Fruit fly (Drosophila melanogaster) whole organism, embryonic: ENCODE results near the gene D1.

Experiments used
- Atf-2 ChIP-seq: fragments of 200-800 bp; sonication (Bioruptor generic); optimal IDR thresholded peaks from 2 replicates; lab custom pipeline; 2016; ENCODE audit warnings: missing biosample characterization, missing genetic modification characterization
- Atf6 ChIP-seq: fragments of 200-800 bp; sonication (Bioruptor generic); IDR thresholded peaks from 2 replicates; pipeline ENCODE4 v1.3.6; 2022; ENCODE audit warnings: missing biosample characterization, missing genetic modification characterization
- CG10979 ChIP-seq: fragments of 200-800 bp; sonication (Bioruptor generic); optimal IDR thresholded peaks from 2 replicates; lab custom pipeline; 2018; ENCODE audit warnings: missing biosample characterization, mild to moderate bottlenecking, missing genetic modification characterization, moderate library complexity
- CG13287 ChIP-seq: fragments of 200-800 bp; sonication (Bioruptor generic); IDR thresholded peaks from 2 replicates; pipeline ENCODE4 v1.3.6; 2022; ENCODE audit warnings: missing biosample characterization, missing genetic modification characterization; ENCODE audit not compliant: partially characterized antibody
- CG15011 ChIP-seq: fragments of 200-800 bp; sonication (Bioruptor generic); optimal IDR thresholded peaks from 3 replicates; lab custom pipeline; 2018; ENCODE audit warnings: missing biosample characterization, mild to moderate bottlenecking, missing genetic modification characterization
- CG15269 ChIP-seq: fragments of 200-800 bp; sonication (Bioruptor generic); optimal IDR thresholded peaks from 2 replicates; lab custom pipeline; 2018; ENCODE audit warnings: missing biosample characterization, mild to moderate bottlenecking, missing genetic modification characterization, moderate library complexity
- CG15601 ChIP-seq: fragments of 200-800 bp; sonication (Bioruptor generic); optimal IDR thresholded peaks from 3 replicates; lab custom pipeline; 2019; ENCODE audit warnings: missing biosample characterization, mild to moderate bottlenecking, missing genetic modification characterization, moderate library complexity
- CG17359 ChIP-seq: fragments of 200-800 bp; sonication (Bioruptor generic); optimal IDR thresholded peaks from 3 replicates; lab custom pipeline; 2018; ENCODE audit warnings: missing biosample characterization, mild to moderate bottlenecking, missing genetic modification characterization, moderate library complexity
- CG2120 ChIP-seq: fragments of 200-800 bp; sonication (Bioruptor generic); optimal IDR thresholded peaks from 3 replicates; lab custom pipeline; 2016; ENCODE audit warnings: missing biosample characterization, missing genetic modification characterization
- CG6175 ChIP-seq: fragments of 200-800 bp; sonication (Bioruptor generic); IDR thresholded peaks from 3 replicates; pipeline ENCODE4 v1.3.6; 2022; ENCODE audit warnings: missing biosample characterization, missing genetic modification characterization
- CG9876 ChIP-seq: fragments of 200-800 bp; sonication (Bioruptor generic); optimal IDR thresholded peaks from 2 replicates; lab custom pipeline; 2016; ENCODE audit warnings: missing biosample characterization, missing genetic modification characterization
- CTCF ChIP-seq: fragments of 200-800 bp; sonication (Bioruptor generic); optimal IDR thresholded peaks from 2 replicates; lab custom pipeline; 2017; ENCODE audit warnings: missing biosample characterization, mild to moderate bottlenecking, missing genetic modification characterization, moderate library complexity
- Camta ChIP-seq: fragments of 200-800 bp; sonication (Bioruptor generic); optimal IDR thresholded peaks from 2 replicates; lab custom pipeline; 2016; ENCODE audit warnings: missing biosample characterization, missing genetic modification characterization
- D ChIP-seq, 2 experiments: fragments of 200-800 bp in 1 of 2; fragments of >200 bp in 1 of 2; sonication (Bioruptor generic) in 1 of 2; optimal IDR thresholded peaks; 2 replicates in 1 of 2; 3 replicates in 1 of 2; lab custom pipeline; 2017; ENCODE audit warnings: mild to moderate bottlenecking in 1 of 2, missing biosample characterization in 1 of 2, missing genetic modification characterization in 1 of 2, missing genetic modification reagents in 1 of 2
- Dip3 ChIP-seq: fragments of 200-800 bp; sonication (Bioruptor generic); optimal IDR thresholded peaks from 3 replicates; lab custom pipeline; 2016; ENCODE audit warnings: missing biosample characterization, missing genetic modification characterization
- Doc2 ChIP-seq: fragments of 200-800 bp; sonication (Bioruptor generic); IDR thresholded peaks from 2 replicates; pipeline ENCODE4 v1.3.6; 2022; ENCODE audit warnings: missing biosample characterization, missing genetic modification characterization
- H15 ChIP-seq: fragments of 200-800 bp; sonication (Bioruptor generic); IDR thresholded peaks from 3 replicates; pipeline ENCODE4 v1.3.6; 2022; ENCODE audit warnings: missing biosample characterization, missing genetic modification characterization
- HLH3B ChIP-seq: fragments of 200-800 bp; sonication (Bioruptor generic); IDR thresholded peaks from 2 replicates; pipeline ENCODE4 v1.3.6; 2022; ENCODE audit warnings: missing biosample characterization, missing genetic modification characterization
- HLH4C ChIP-seq: fragments of 200-800 bp; sonication (Bioruptor generic); IDR thresholded peaks from 3 replicates; pipeline ENCODE4 v1.3.6; 2022; ENCODE audit warnings: missing biosample characterization, missing genetic modification characterization; ENCODE audit not compliant: partially characterized antibody
- Hr51 ChIP-seq, 2 experiments: fragments of 200-800 bp; sonication (Bioruptor generic); optimal IDR thresholded peaks; 2 replicates in 1 of 2; 3 replicates in 1 of 2; lab custom pipeline; 2016 to 2018; ENCODE audit warnings: missing biosample characterization in 2 of 2, missing genetic modification characterization in 2 of 2, mild to moderate bottlenecking in 1 of 2, moderate library complexity in 1 of 2
- MTF-1 ChIP-seq: fragments of 200-800 bp; sonication (Bioruptor generic); optimal IDR thresholded peaks from 2 replicates; lab custom pipeline; 2018; ENCODE audit warnings: missing biosample characterization, mild to moderate bottlenecking, missing genetic modification characterization, borderline replicate concordance
- Mes4 ChIP-seq: fragments of 200-800 bp; sonication (Bioruptor generic); optimal IDR thresholded peaks from 2 replicates; lab custom pipeline; 2016; ENCODE audit warnings: missing biosample characterization, missing genetic modification characterization
- NfI ChIP-seq: fragments of 200-800 bp; sonication (Bioruptor generic); optimal IDR thresholded peaks from 3 replicates; lab custom pipeline; 2018; ENCODE audit warnings: missing biosample characterization, mild to moderate bottlenecking, missing genetic modification characterization, moderate library complexity
- Rfx ChIP-seq: fragments of 200-800 bp; sonication (Bioruptor generic); IDR thresholded peaks from 2 replicates; pipeline ENCODE4 v1.3.6; 2022; ENCODE audit warnings: missing biosample characterization, missing genetic modification characterization
- Sox102F ChIP-seq: fragments of 200-800 bp; sonication (Bioruptor generic); optimal IDR thresholded peaks from 2 replicates; lab custom pipeline; 2018; ENCODE audit warnings: missing biosample characterization, mild to moderate bottlenecking, missing genetic modification characterization, moderate library complexity
- amos ChIP-seq: fragments of 200-800 bp; sonication (Bioruptor generic); IDR thresholded peaks from 2 replicates; pipeline ENCODE4 v1.3.6; 2022; ENCODE audit warnings: missing biosample characterization, missing genetic modification characterization; ENCODE audit not compliant: partially characterized antibody
- ap ChIP-seq: fragments of 200-800 bp; sonication (Bioruptor generic); IDR thresholded peaks from 2 replicates; pipeline ENCODE4 v1.3.6; 2022; ENCODE audit warnings: missing biosample characterization, missing genetic modification characterization
- ara ChIP-seq: fragments of 200-800 bp; sonication (Bioruptor generic); IDR thresholded peaks from 2 replicates; pipeline ENCODE4 v1.3.6; 2022; ENCODE audit warnings: missing biosample characterization, missing genetic modification characterization
- ase ChIP-seq: fragments of 200-800 bp; sonication (Bioruptor generic); IDR thresholded peaks from 3 replicates; pipeline ENCODE4 v1.3.6; 2022; ENCODE audit warnings: missing biosample characterization, missing genetic modification characterization
- ato ChIP-seq: fragments of 200-800 bp; sonication (Bioruptor generic); IDR thresholded peaks from 2 replicates; pipeline ENCODE4 v1.3.6; 2022; ENCODE audit warnings: missing biosample characterization, missing genetic modification characterization; ENCODE audit not compliant: partially characterized antibody
- cad ChIP-seq: fragments of >200 bp; optimal IDR thresholded peaks from 2 replicates; lab custom pipeline; 2017; ENCODE audit warnings: missing biosample characterization, missing genetic modification characterization
- caup ChIP-seq: fragments of 200-800 bp; sonication (Bioruptor generic); optimal IDR thresholded peaks from 3 replicates; lab custom pipeline; 2017; ENCODE audit warnings: missing biosample characterization, mild to moderate bottlenecking, missing genetic modification characterization, moderate library complexity; ENCODE audit not compliant: severe bottlenecking
- cg ChIP-seq: fragments of 200-800 bp; sonication (Bioruptor generic); optimal IDR thresholded peaks from 3 replicates; lab custom pipeline; 2019; ENCODE audit warnings: missing biosample characterization, mild to moderate bottlenecking, missing genetic modification characterization, moderate library complexity
- chinmo ChIP-seq: fragments of 200-800 bp; sonication (Bioruptor generic); IDR thresholded peaks from 4 replicates; pipeline ENCODE4 v1.3.6; 2022; ENCODE audit warnings: missing biosample characterization, missing genetic modification characterization; ENCODE audit not compliant: partially characterized antibody
- ci ChIP-seq: fragments of 200-800 bp; sonication (Bioruptor generic); IDR thresholded peaks from 3 replicates; pipeline ENCODE4 v1.3.6; 2022; ENCODE audit warnings: missing biosample characterization, missing genetic modification characterization
- croc ChIP-seq: fragments of 200-800 bp; sonication (Bioruptor generic); conservative IDR thresholded peaks from 3 replicates; pipeline ENCODE4 v1.3.6; 2022; ENCODE audit warnings: missing biosample characterization, missing genetic modification characterization
- disco-r ChIP-seq: fragments of 200-800 bp; sonication (Bioruptor generic); optimal IDR thresholded peaks from 2 replicates; lab custom pipeline; 2016; ENCODE audit warnings: missing biosample characterization, missing genetic modification characterization
- emc ChIP-seq: fragments of 200-800 bp; sonication (Bioruptor generic); optimal IDR thresholded peaks from 2 replicates; lab custom pipeline; 2016; ENCODE audit warnings: missing biosample characterization, missing genetic modification characterization
- gcm ChIP-seq: fragments of 200-800 bp; sonication (Bioruptor generic); optimal IDR thresholded peaks from 2 replicates; lab custom pipeline; 2019; ENCODE audit warnings: missing biosample characterization, mild to moderate bottlenecking, missing genetic modification characterization, moderate library complexity
- hbn ChIP-seq: fragments of 200-800 bp; sonication (Bioruptor generic); IDR thresholded peaks from 2 replicates; pipeline ENCODE4 v1.3.6; 2022; ENCODE audit warnings: missing biosample characterization, missing genetic modification characterization; ENCODE audit not compliant: partially characterized antibody
- insv ChIP-seq, 2 experiments: fragments of 200-800 bp; sonication (Bioruptor generic); optimal IDR thresholded peaks; 3 replicates each; lab custom pipeline; 2016 to 2018; ENCODE audit warnings: missing biosample characterization in 2 of 2, missing genetic modification characterization in 2 of 2
- lov ChIP-seq, 2 experiments: fragments of 200-800 bp in 1 of 2; fragments of >200 bp in 1 of 2; sonication (Bioruptor generic) in 1 of 2; IDR thresholded peaks in 1 of 2; optimal IDR thresholded peaks in 1 of 2; 2 replicates in 1 of 2; 3 replicates in 1 of 2; pipeline versions ENCODE4 v1.3.6 to Lab custom; 2017 to 2022; ENCODE audit warnings: missing biosample characterization in 1 of 2, missing genetic modification characterization in 1 of 2
- org-1 ChIP-seq: fragments of 200-800 bp; sonication (Bioruptor generic); optimal IDR thresholded peaks from 2 replicates; lab custom pipeline; 2017; ENCODE audit warnings: missing biosample characterization, missing genetic modification characterization
- otp ChIP-seq: fragments of 200-800 bp; sonication (Bioruptor generic); IDR thresholded peaks from 3 replicates; pipeline ENCODE4, ENCODE4 v1.3.6; 2022; ENCODE audit warnings: missing biosample characterization, missing genetic modification characterization
- sens ChIP-seq: fragments of 200-800 bp; sonication (Bioruptor generic); peaks from one replicate; lab custom pipeline; 2016; ENCODE audit warnings: missing biosample characterization, missing genetic modification characterization
- stwl ChIP-seq: fragments of 200-800 bp; sonication (Bioruptor generic); optimal IDR thresholded peaks from 3 replicates; lab custom pipeline; 2018; ENCODE audit warnings: missing biosample characterization, mild to moderate bottlenecking, missing genetic modification characterization, moderate library complexity
- unpg ChIP-seq: fragments of 200-800 bp; sonication (Bioruptor generic); optimal IDR thresholded peaks from 3 replicates; lab custom pipeline; 2018; ENCODE audit warnings: missing biosample characterization, mild to moderate bottlenecking, missing genetic modification characterization, moderate library complexity
- vfl ChIP-seq: fragments of 200-800 bp; sonication (Bioruptor generic); optimal IDR thresholded peaks from 2 replicates; lab custom pipeline; 2016; ENCODE audit warnings: missing biosample characterization, missing genetic modification characterization
- zen ChIP-seq: fragments of 200-800 bp; sonication (Bioruptor generic); optimal IDR thresholded peaks from 3 replicates; lab custom pipeline; 2018; ENCODE audit warnings: missing biosample characterization, mild to moderate bottlenecking, missing genetic modification characterization, moderate library complexity
- zfh1 ChIP-seq: fragments of 200-800 bp; sonication (Bioruptor generic); IDR thresholded peaks from 3 replicates; pipeline ENCODE4 v1.3.6; 2022; ENCODE audit warnings: missing biosample characterization, missing genetic modification characterization

Gene D1

DNA sequence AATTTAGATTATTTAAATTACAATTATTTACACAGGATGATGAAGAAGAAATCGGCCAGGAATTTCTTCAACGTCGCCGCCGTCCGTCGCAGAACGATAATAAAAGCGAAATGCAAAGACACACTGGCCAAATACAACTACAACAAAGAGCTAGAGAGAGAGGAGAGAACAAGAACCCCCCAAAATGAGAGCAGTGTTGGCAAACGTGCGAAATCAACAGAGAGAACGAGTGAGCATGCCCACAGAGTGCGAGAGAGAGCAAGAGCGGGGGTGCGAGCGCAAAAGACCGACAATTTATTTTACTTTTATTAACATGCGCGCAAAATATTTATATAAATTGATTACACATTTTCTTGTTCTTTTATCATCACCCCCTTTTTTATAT lies 3.6 kb downstream of the D1 start (continued):
- no peak for TF ChIP-seq amos (GFP tag; lab: Robert Waterston, UW)
- TF ChIP-seq Atf-2 = no peak
- TF ChIP-seq CG9876 (GFP tag; lab: Kevin White, UChicago) = no peak
- peak; percentile 7 for TF ChIP-seq stwl (tag; lab: Kevin White, UChicago)
- no peak for TF ChIP-seq unpg
- TF ChIP-seq zen (tag; lab: Kevin White, UChicago) = no peak
- peak; percentile 11; the same call in 1 of the 2 replicates for TF ChIP-seq CG13287 (GFP tag; lab: Robert Waterston, UW)
- TF ChIP-seq vfl (GFP tag; lab: Kevin White, UChicago) = no peak
- no peak for TF ChIP-seq lov (optimal IDR thresholded peaks at IDR 0.05; lab: Kevin White, UChicago)
- TF ChIP-seq lov (GFP tag; IDR thresholded peaks at IDR 0.05; lab: Robert Waterston, UW) = 0 out of 3 replicates have a peak, but pooled peaks have one; percentile 27
- TF ChIP-seq zfh1 (GFP tag; lab: Robert Waterston, UW) = no peak
- TF ChIP-seq chinmo (GFP tag; lab: Robert Waterston, UW) = peak; percentile 74; the same call in 2 of the 4 replicates
- TF ChIP-seq Atf6 (GFP tag; lab: Robert Waterston, UW) = peak; percentile 23; the same call in 1 of the 2 replicates
- peak; percentile 18; the same call in 1 of the 2 replicates for TF ChIP-seq Rfx (GFP tag; lab: Robert Waterston, UW)
- TF ChIP-seq Dip3 (GFP tag; lab: Kevin White, UChicago) = no peak
- no peak for TF ChIP-seq H15 (GFP tag; lab: Robert Waterston, UW)
- TF ChIP-seq HLH3B (GFP tag; lab: Robert Waterston, UW) = no peak
- no peak for TF ChIP-seq CG15269 (tag; lab: Kevin White, UChicago)
- TF ChIP-seq CG6175 (GFP tag; lab: Robert Waterston, UW) = no peak
- TF ChIP-seq hbn (GFP tag; lab: Robert Waterston, UW) = peak; percentile 42
- TF ChIP-seq Sox102F = no peak
- TF ChIP-seq croc (GFP tag; lab: Robert Waterston, UW) = no peak
- TF ChIP-seq cad (GFP tag; lab: Kevin White, UChicago) = no peak
- TF ChIP-seq sens (GFP tag; lab: Kevin White, UChicago) = peak; percentile 80
- TF ChIP-seq disco-r (GFP tag; lab: Kevin White, UChicago) = no peak
- TF ChIP-seq emc (GFP tag; lab: Kevin White, UChicago) = no peak
- TF ChIP-seq CG2120 (GFP tag; lab: Kevin White, UChicago) = peak; percentile 18
- no peak for TF ChIP-seq CG10979 (tag; lab: Kevin White, UChicago)
- TF ChIP-seq Doc2 = no peak
- no peak for TF ChIP-seq ap
- no peak for TF ChIP-seq HLH4C (GFP tag; lab: Robert Waterston, UW)
- no peak for TF ChIP-seq CG17359
- TF ChIP-seq D (optimal IDR thresholded peaks at IDR 0.05; lab: Kevin White, UChicago) = no peak
- no peak for TF ChIP-seq D (GFP tag; optimal IDR thresholded peaks at IDR 0.05; lab: Kevin White, UChicago)
- peak; percentile 38 for TF ChIP-seq MTF-1 (GFP tag; lab: Kevin White, UChicago)
- TF ChIP-seq ase (GFP tag; lab: Robert Waterston, UW) = no peak
- no peak for TF ChIP-seq Hr51 (GFP tag; optimal IDR thresholded peaks at IDR 0.05; lab: Kevin White, UChicago)
- TF ChIP-seq ara (GFP tag; lab: Robert Waterston, UW) = no peak
- peak in 1 of 2 experiments; percentile 6 for TF ChIP-seq insv (GFP tag; optimal IDR thresholded peaks at IDR 0.05; lab: Kevin White, UChicago)
- TF ChIP-seq CTCF (GFP tag; lab: Kevin White, UChicago) = peak; percentile 7
- peak; percentile 38 for TF ChIP-seq NfI (GFP tag; lab: Kevin White, UChicago)
- no peak for TF ChIP-seq ato (GFP tag; lab: Robert Waterston, UW)
- no peak for TF ChIP-seq Camta (GFP tag; lab: Kevin White, UChicago)
- TF ChIP-seq cg (GFP tag; lab: Kevin White, UChicago) = no peak
- no peak for TF ChIP-seq CG15601
- peak; percentile 69; the same call in 2 of the 3 replicates for TF ChIP-seq ci (GFP tag; lab: Robert Waterston, UW)
- TF ChIP-seq org-1 (GFP tag; lab: Kevin White, UChicago) = no peak
- peak; percentile 44 for TF ChIP-seq caup (GFP tag; lab: Kevin White, UChicago)
- TF ChIP-seq CG15011 = no peak
- TF ChIP-seq gcm (GFP tag; lab: Kevin White, UChicago) = no peak
- no peak for TF ChIP-seq Mes4 (GFP tag; lab: Kevin White, UChicago)
- TF ChIP-seq otp (GFP tag; lab: Robert Waterston, UW) = 0 out of 3 replicates have a peak, but pooled peaks have one; percentile 48
